Worm (Caenorhabditis elegans) whole organism, L3 larva: Measurements from ENCODE around the gene srx-131.

ENCODE experiments used
- elt-3 ChIP-seq, 3 experiments: fragments of 150-350 bp in 1 of 3; sonication (generic microtip) in 2 of 3; optimal IDR thresholded peaks; 2 replicates in 2 of 3; 4 replicates in 1 of 3; lab custom pipeline; 2014 to 2017; ENCODE audit warnings: missing biosample characterization in 3 of 3, missing genetic modification characterization in 3 of 3
- hmg-11 ChIP-seq: sonication (generic microtip); optimal IDR thresholded peaks from 2 replicates; lab custom pipeline; 2016; ENCODE audit warnings: missing genetic modification characterization, missing compliant biosample characterization

- TF ChIP-seq hmg-11 (tag; lab: Kevin White, UChicago) = no peak
- TF ChIP-seq elt-3 (tag; optimal IDR thresholded peaks at IDR 0.05; lab: Kevin White, UChicago) = no peak
These were observed 44.3 kb downstream of the srx-131 start, which contains the start of gene spp-12 for ce11 chrV:13889516-13889915.
